Worm (Caenorhabditis elegans) whole organism, L2 larva: ENCODE measurements around the gene T09E8.4.

Experiments used
- crh-2 ChIP-seq: sonication (generic microtip); optimal IDR thresholded peaks from 2 replicates; lab custom pipeline; 2017; ENCODE audit warnings: missing biosample characterization, missing genetic modification characterization
- elt-3 ChIP-seq: sonication (generic microtip); optimal IDR thresholded peaks from 2 replicates; lab custom pipeline; 2017; ENCODE audit warnings: missing biosample characterization, missing genetic modification characterization
- nhr-12 ChIP-seq: fragments of 150-350 bp; optimal IDR thresholded peaks from 2 replicates; lab custom pipeline; 2014; ENCODE audit warnings: missing biosample characterization, missing genetic modification characterization
- nhr-77 ChIP-seq: fragments of 150-350 bp; optimal IDR thresholded peaks from 2 replicates; lab custom pipeline; 2014; ENCODE audit warnings: missing biosample characterization, missing genetic modification characterization
- ztf-11 ChIP-seq: sonication (generic microtip); optimal IDR thresholded peaks from 2 replicates; lab custom pipeline; 2017; ENCODE audit warnings: missing biosample characterization, missing genetic modification characterization

T09E8.4 gene

DNA sequence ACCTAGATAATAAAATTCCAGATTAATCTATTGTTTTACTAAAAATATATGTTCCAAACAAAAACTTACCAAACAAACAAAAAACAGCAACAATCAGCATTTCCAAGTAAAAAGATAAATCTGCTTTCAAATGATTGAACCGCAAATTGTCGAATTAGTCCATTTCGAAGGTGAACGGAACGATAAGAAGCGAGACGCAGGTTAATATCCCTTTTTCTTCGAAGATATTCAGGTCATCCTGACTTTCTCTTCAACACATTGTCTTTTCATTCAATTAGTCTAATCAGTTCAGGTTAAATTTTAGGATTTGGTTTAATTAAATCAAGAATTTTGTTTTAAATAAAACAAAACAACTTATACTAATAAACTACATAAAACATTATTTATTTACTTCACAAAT is 50.7 kb downstream of the T09E8.4 start, which contains the start of gene B0365.9:
Gene B0365.9 (minus strand): TSS at position 186 of the 400 bp plus-strand sequence.
- TF ChIP-seq ztf-11 (tag; lab: Kevin White, UChicago) (no peak), crh-2 (tag; lab: Kevin White, UChicago) (no peak), nhr-12 (tag; lab: Kevin White, UChicago) (no peak), nhr-77 (tag; lab: Kevin White, UChicago) (no peak), elt-3 (no peak)
- TF ChIP-seq, all 48 proteins: peak for 0
